Worm (Caenorhabditis elegans) whole organism, young adult: Measurements from ENCODE around the gene F25B4.7.

Source experiments
- F55B11.4 ChIP-seq: sonication (generic microtip); optimal IDR thresholded peaks from 2 replicates; lab custom pipeline; 2016; ENCODE audit warnings: missing compliant biosample characterization, missing genetic modification characterization, borderline replicate concordance; ENCODE audit not compliant: insufficient read depth
- ekl-4 ChIP-seq: fragments of 200-800 bp; sonication (Bioruptor generic); IDR thresholded peaks from 2 replicates; pipeline ENCODE4 v1.3.6; 2022; ENCODE audit warnings: missing genetic modification reagents, missing genetic modification characterization, missing compliant biosample characterization
- lsl-1 ChIP-seq: fragments of 200-800 bp; sonication (Bioruptor generic); optimal IDR thresholded peaks from 2 replicates; lab custom pipeline; 2018; ENCODE audit warnings: mild to moderate bottlenecking, missing genetic modification characterization, moderate library complexity, missing compliant biosample characterization
- madf-10 ChIP-seq: sonication (generic microtip); optimal IDR thresholded peaks from 2 replicates; lab custom pipeline; 2016; ENCODE audit warnings: mild to moderate bottlenecking, missing genetic modification characterization, missing compliant biosample characterization
- madf-6 ChIP-seq: fragments of 200-800 bp; sonication (Bioruptor generic); IDR thresholded peaks from 2 replicates; pipeline ENCODE4 v1.3.6; 2022; ENCODE audit warnings: missing genetic modification reagents, missing genetic modification characterization, missing compliant biosample characterization
- nfya-1 ChIP-seq: sonication (generic microtip); optimal IDR thresholded peaks from 2 replicates; lab custom pipeline; 2017; ENCODE audit warnings: antibody characterized with exemption, missing compliant biosample characterization, missing genetic modification characterization, borderline replicate concordance; ENCODE audit not compliant: insufficient read depth
- nfya-2 ChIP-seq: fragments of 200-800 bp; sonication (Bioruptor generic); IDR thresholded peaks from 2 replicates; pipeline ENCODE4 v1.3.6; 2022; ENCODE audit warnings: missing genetic modification reagents, missing genetic modification characterization, missing compliant biosample characterization
- nhr-90 ChIP-seq: sonication (generic microtip); optimal IDR thresholded peaks from 2 replicates; lab custom pipeline; 2016; ENCODE audit warnings: missing genotype, mild to moderate bottlenecking, missing genetic modification characterization, missing compliant biosample characterization

DNA sequence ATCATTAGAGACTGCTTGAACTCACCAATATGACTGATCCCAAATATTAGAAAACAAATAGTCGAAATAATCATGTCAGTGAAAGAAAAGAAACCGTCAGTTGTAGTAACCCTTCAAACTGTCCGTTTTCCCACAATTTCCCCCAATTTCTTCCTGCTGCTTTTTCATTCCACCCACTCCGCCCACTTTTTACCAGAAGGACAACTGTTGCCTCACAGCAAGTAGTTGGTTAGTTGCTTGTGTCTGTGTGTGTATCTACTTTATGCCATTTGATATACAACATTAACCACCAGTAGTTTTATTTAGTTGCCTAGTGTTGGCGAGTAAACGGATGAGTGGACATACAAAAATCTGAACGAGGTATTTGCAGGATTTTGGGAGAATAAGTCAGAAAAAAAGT lies 29.5 kb upstream of the F25B4.7 start, which contains the start of gene K09H11.9:
- TF ChIP-seq madf-10 (no peak), nfya-1 (tag; lab: Kevin White, UChicago) (no peak), lsl-1 (GFP tag; lab: Kevin White, UChicago) (no peak), nhr-90 (tag; lab: Kevin White, UChicago) (no peak), madf-6 (GFP tag; lab: Robert Waterston, UW) (no peak), F55B11.4 (tag; lab: Kevin White, UChicago) (no peak), ekl-4 (GFP tag; lab: Robert Waterston, UW) (no peak), nfya-2 (GFP tag; lab: Robert Waterston, UW) (no peak)
